Fruit fly (Drosophila melanogaster) whole organism, embryonic: ENCODE data around the gene CG10477.

ENCODE experiments used
- B-H1 ChIP-seq: fragments of 200-800 bp; sonication (Bioruptor generic); IDR thresholded peaks from 3 replicates; pipeline ENCODE4 v1.3.6; 2022; ENCODE audit warnings: missing biosample characterization, missing genetic modification characterization
- CG10209 ChIP-seq: fragments of 200-800 bp; sonication (Bioruptor generic); optimal IDR thresholded peaks from 3 replicates; lab custom pipeline; 2017; ENCODE audit warnings: missing biosample characterization, mild to moderate bottlenecking, missing genetic modification characterization, missing genetic modification reagents
- CG10654 ChIP-seq: fragments of 200-800 bp; sonication (Bioruptor generic); optimal IDR thresholded peaks from 2 replicates; lab custom pipeline; 2016; ENCODE audit warnings: missing biosample characterization, missing genetic modification characterization
- CG12659 ChIP-seq: fragments of 200-800 bp; sonication (Bioruptor generic); optimal IDR thresholded peaks from 3 replicates; lab custom pipeline; 2017; ENCODE audit warnings: mild to moderate bottlenecking, missing biosample characterization, missing genetic modification reagents, missing genetic modification characterization
- CG12942 ChIP-seq: fragments of 200-800 bp; sonication (Bioruptor generic); optimal IDR thresholded peaks from 3 replicates; lab custom pipeline; 2016; ENCODE audit warnings: missing biosample characterization, missing genetic modification characterization
- CG15073 ChIP-seq: fragments of 200-800 bp; sonication (Bioruptor generic); optimal IDR thresholded peaks from 2 replicates; lab custom pipeline; 2016; ENCODE audit warnings: missing biosample characterization, missing genetic modification characterization
- CG17802 ChIP-seq: fragments of 200-800 bp; sonication (Bioruptor generic); optimal IDR thresholded peaks from 2 replicates; lab custom pipeline; 2018; ENCODE audit warnings: missing biosample characterization, mild to moderate bottlenecking, missing genetic modification characterization, moderate library complexity
- CG17912 ChIP-seq: fragments of 200-800 bp; sonication (Bioruptor generic); optimal IDR thresholded peaks from 2 replicates; lab custom pipeline; 2018; ENCODE audit warnings: missing biosample characterization, mild to moderate bottlenecking, missing genetic modification characterization
- CG2889 ChIP-seq: fragments of 200-800 bp; sonication (Bioruptor generic); IDR thresholded peaks from 3 replicates; pipeline ENCODE4 v1.3.6; 2022; ENCODE audit warnings: missing biosample characterization, missing genetic modification characterization
- CG31224 ChIP-seq: fragments of 200-800 bp; sonication (Bioruptor generic); IDR thresholded peaks from 2 replicates; pipeline ENCODE4 v1.3.6; 2022; ENCODE audit warnings: missing biosample characterization, missing genetic modification characterization
- CG3163 ChIP-seq: fragments of 200-800 bp; sonication (Bioruptor generic); optimal IDR thresholded peaks from 3 replicates; lab custom pipeline; 2016; ENCODE audit warnings: missing biosample characterization, missing genetic modification characterization
- CG32532 ChIP-seq: fragments of 200-800 bp; sonication (Bioruptor generic); IDR thresholded peaks from 2 replicates; pipeline ENCODE4 v1.3.6; 2022; ENCODE audit warnings: missing biosample characterization, missing genetic modification characterization
- CG7357 ChIP-seq: fragments of 200-800 bp; sonication (Bioruptor generic); IDR thresholded peaks from 3 replicates; pipeline ENCODE4 v1.3.6; 2022; ENCODE audit warnings: missing biosample characterization, missing genetic modification characterization
- CG7839 ChIP-seq: fragments of 200-800 bp; sonication (Bioruptor generic); optimal IDR thresholded peaks from 3 replicates; lab custom pipeline; 2018; ENCODE audit warnings: missing biosample characterization, mild to moderate bottlenecking, missing genetic modification characterization, moderate library complexity
- CG9609 ChIP-seq: fragments of 200-800 bp; sonication (Bioruptor generic); optimal IDR thresholded peaks from 3 replicates; lab custom pipeline; 2016; ENCODE audit warnings: missing biosample characterization, missing genetic modification characterization
- D ChIP-seq, 2 experiments: fragments of 200-800 bp in 1 of 2; fragments of >200 bp in 1 of 2; sonication (Bioruptor generic) in 1 of 2; optimal IDR thresholded peaks; 2 replicates in 1 of 2; 3 replicates in 1 of 2; lab custom pipeline; 2017; ENCODE audit warnings: mild to moderate bottlenecking in 1 of 2, missing biosample characterization in 1 of 2, missing genetic modification characterization in 1 of 2, missing genetic modification reagents in 1 of 2
- D19A ChIP-seq: fragments of 200-800 bp; optimal IDR thresholded peaks from 3 replicates; lab custom pipeline; 2019; ENCODE audit warnings: missing biosample characterization, mild to moderate bottlenecking, missing genetic modification characterization, moderate library complexity
- Dfd ChIP-seq, 2 experiments: fragments of >200 bp; optimal IDR thresholded peaks; 2 replicates each; lab custom pipeline; 2017; ENCODE audit warnings: missing biosample characterization in 2 of 2, missing genetic modification characterization in 2 of 2
- HLHmδ ChIP-seq: fragments of 200-800 bp; sonication (Bioruptor generic); optimal IDR thresholded peaks from 2 replicates; lab custom pipeline; 2018; ENCODE audit warnings: missing biosample characterization, mild to moderate bottlenecking, missing genetic modification characterization, moderate library complexity
- Lpt ChIP-seq: fragments of >200 bp; optimal IDR thresholded peaks from 2 replicates; lab custom pipeline; 2018; ENCODE audit warnings: missing biosample characterization, missing genetic modification characterization
- Meics ChIP-seq: fragments of 200-800 bp; sonication (Bioruptor generic); optimal IDR thresholded peaks from 2 replicates; lab custom pipeline; 2017; ENCODE audit warnings: missing biosample characterization, mild to moderate bottlenecking, missing genetic modification characterization
- NC2α ChIP-seq: fragments of 200-800 bp; sonication (Bioruptor generic); optimal IDR thresholded peaks from 2 replicates; lab custom pipeline; 2016; ENCODE audit warnings: missing biosample characterization, missing genetic modification characterization
- NFAT ChIP-seq: fragments of 200-800 bp; sonication (Bioruptor generic); IDR thresholded peaks from 2 replicates; pipeline ENCODE4 v1.3.6; 2022; ENCODE audit warnings: missing biosample characterization, missing genetic modification characterization
- Nf-YB ChIP-seq: fragments of 200-800 bp; sonication (Bioruptor generic); optimal IDR thresholded peaks from 3 replicates; lab custom pipeline; 2019; ENCODE audit warnings: missing biosample characterization, mild to moderate bottlenecking, missing genetic modification characterization, moderate library complexity
- NfI ChIP-seq: fragments of 200-800 bp; sonication (Bioruptor generic); optimal IDR thresholded peaks from 3 replicates; lab custom pipeline; 2018; ENCODE audit warnings: missing biosample characterization, mild to moderate bottlenecking, missing genetic modification characterization, moderate library complexity
- corto ChIP-seq: fragments of 200-800 bp; sonication (Bioruptor generic); optimal IDR thresholded peaks from 2 replicates; lab custom pipeline; 2016; ENCODE audit warnings: missing biosample characterization, mild to moderate bottlenecking, missing genetic modification characterization, moderate library complexity
- crol ChIP-seq: fragments of 200-800 bp; sonication (Bioruptor generic); IDR thresholded peaks from 2 replicates; pipeline ENCODE4 v1.3.6; 2022; ENCODE audit warnings: missing biosample characterization, missing genetic modification characterization
- disco-r ChIP-seq: fragments of 200-800 bp; sonication (Bioruptor generic); optimal IDR thresholded peaks from 2 replicates; lab custom pipeline; 2016; ENCODE audit warnings: missing biosample characterization, missing genetic modification characterization
- dmrt99B ChIP-seq: fragments of 200-800 bp; sonication (Bioruptor generic); optimal IDR thresholded peaks from 2 replicates; lab custom pipeline; 2018; ENCODE audit warnings: missing biosample characterization, mild to moderate bottlenecking, missing genetic modification characterization, moderate library complexity
- dpn ChIP-seq, 2 experiments: fragments of 200-800 bp; sonication (Bioruptor generic); optimal IDR thresholded peaks; 3 replicates each; lab custom pipeline; 2016; ENCODE audit warnings: missing biosample characterization in 2 of 2, missing genetic modification characterization in 2 of 2
- esg ChIP-seq: fragments of 200-800 bp; sonication (Bioruptor generic); conservative IDR thresholded peaks from 2 replicates; pipeline ENCODE4 v1.3.6; 2022; ENCODE audit warnings: missing biosample characterization, missing genetic modification characterization
- ewg ChIP-seq: fragments of 200-800 bp; sonication (Bioruptor generic); optimal IDR thresholded peaks from 3 replicates; lab custom pipeline; 2017; ENCODE audit warnings: mild to moderate bottlenecking, missing biosample characterization, missing genetic modification reagents, missing genetic modification characterization
- fd3F ChIP-seq: fragments of 200-800 bp; sonication (Bioruptor generic); optimal IDR thresholded peaks from 2 replicates; lab custom pipeline; 2018; ENCODE audit warnings: missing biosample characterization, mild to moderate bottlenecking, missing genetic modification characterization, moderate library complexity
- gcm ChIP-seq: fragments of 200-800 bp; sonication (Bioruptor generic); optimal IDR thresholded peaks from 2 replicates; lab custom pipeline; 2019; ENCODE audit warnings: missing biosample characterization, mild to moderate bottlenecking, missing genetic modification characterization, moderate library complexity
- gsb-n ChIP-seq: fragments of 200-800 bp; sonication (Bioruptor generic); optimal IDR thresholded peaks from 3 replicates; lab custom pipeline; 2018; ENCODE audit warnings: missing biosample characterization, mild to moderate bottlenecking, missing genetic modification characterization
- her ChIP-seq: fragments of 200-800 bp; sonication (Bioruptor generic); optimal IDR thresholded peaks from 2 replicates; lab custom pipeline; 2016; ENCODE audit warnings: missing biosample characterization, missing genetic modification characterization
- hkb ChIP-seq, 2 experiments: fragments of 200-800 bp in 1 of 2; fragments of >200 bp in 1 of 2; sonication (Bioruptor generic) in 1 of 2; IDR thresholded peaks in 1 of 2; optimal IDR thresholded peaks in 1 of 2; 2 replicates each; pipeline versions ENCODE4 v1.3.6 to Lab custom; 2017 to 2022; ENCODE audit warnings: missing biosample characterization in 1 of 2, missing genetic modification characterization in 1 of 2
- insv ChIP-seq, 2 experiments: fragments of 200-800 bp; sonication (Bioruptor generic); optimal IDR thresholded peaks; 3 replicates each; lab custom pipeline; 2016 to 2018; ENCODE audit warnings: missing biosample characterization in 2 of 2, missing genetic modification characterization in 2 of 2
- lov ChIP-seq, 2 experiments: fragments of 200-800 bp in 1 of 2; fragments of >200 bp in 1 of 2; sonication (Bioruptor generic) in 1 of 2; IDR thresholded peaks in 1 of 2; optimal IDR thresholded peaks in 1 of 2; 2 replicates in 1 of 2; 3 replicates in 1 of 2; pipeline versions ENCODE4 v1.3.6 to Lab custom; 2017 to 2022; ENCODE audit warnings: missing biosample characterization in 1 of 2, missing genetic modification characterization in 1 of 2
- nerfin-2 ChIP-seq: fragments of 200-800 bp; sonication (Bioruptor generic); IDR thresholded peaks from 2 replicates; pipeline ENCODE4 v1.3.6; 2022; ENCODE audit warnings: missing biosample characterization, missing genetic modification characterization; ENCODE audit not compliant: partially characterized antibody
- nmo ChIP-seq: fragments of 200-800 bp; sonication (Bioruptor generic); optimal IDR thresholded peaks from 2 replicates; lab custom pipeline; 2018; ENCODE audit warnings: missing biosample characterization, mild to moderate bottlenecking, missing genetic modification characterization, moderate library complexity
- pzg ChIP-seq: fragments of 200-800 bp; sonication (Bioruptor generic); optimal IDR thresholded peaks from 3 replicates; lab custom pipeline; 2018; ENCODE audit warnings: missing biosample characterization, mild to moderate bottlenecking, missing genetic modification characterization, moderate library complexity
- schlank ChIP-seq: fragments of 200-800 bp; sonication (Bioruptor generic); optimal IDR thresholded peaks from 2 replicates; lab custom pipeline; 2018; ENCODE audit warnings: missing biosample characterization, mild to moderate bottlenecking, missing genetic modification characterization
- scrt ChIP-seq: fragments of 200-800 bp; sonication (Bioruptor generic); optimal IDR thresholded peaks from 2 replicates; lab custom pipeline; 2018; ENCODE audit warnings: missing biosample characterization, mild to moderate bottlenecking, missing genetic modification characterization, moderate library complexity
- shn ChIP-seq: fragments of 200-800 bp; sonication (Bioruptor generic); optimal IDR thresholded peaks from 3 replicates; lab custom pipeline; 2016; ENCODE audit warnings: missing biosample characterization, missing genetic modification characterization
- ttk ChIP-seq: fragments of 200-800 bp; sonication (Bioruptor generic); IDR thresholded peaks from 2 replicates; pipeline ENCODE4 v2.1.2; 2022; ENCODE audit warnings: missing biosample characterization, missing genetic modification characterization
- zf30C ChIP-seq: fragments of 200-800 bp; sonication (Bioruptor generic); optimal IDR thresholded peaks from 3 replicates; lab custom pipeline; 2018; ENCODE audit warnings: missing biosample characterization, mild to moderate bottlenecking, missing genetic modification characterization

Gene CG10477

DNA sequence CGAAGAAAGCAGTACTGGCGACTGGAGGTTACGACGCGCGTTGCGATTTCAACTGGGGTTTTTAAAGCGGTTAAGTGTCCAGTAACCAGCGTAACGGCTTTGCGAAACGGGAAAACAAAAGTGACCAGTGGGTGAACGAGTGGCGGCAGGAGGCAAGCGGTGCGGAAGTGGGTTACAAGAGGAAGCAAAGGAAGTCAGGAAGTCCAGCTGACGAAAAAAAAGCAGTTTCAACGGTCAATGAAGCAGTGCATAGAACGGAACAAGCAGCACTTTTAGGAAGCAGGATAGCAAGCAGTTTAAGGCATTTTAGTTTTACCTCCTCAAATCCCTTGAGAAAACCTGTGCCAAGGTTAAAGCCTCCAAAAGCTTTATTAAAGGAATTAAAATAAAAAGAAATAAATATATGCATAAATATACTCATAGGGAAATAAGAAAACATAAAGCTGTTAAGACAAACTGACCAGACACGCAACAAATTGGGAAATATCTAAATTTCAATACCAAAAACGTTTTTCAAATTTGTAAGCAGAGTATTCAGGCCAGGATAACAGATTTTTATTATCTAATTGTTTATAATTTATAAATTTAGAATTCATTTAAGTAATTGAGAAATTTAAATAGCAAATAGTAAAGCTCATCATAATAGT is 24.8 kb upstream of the CG10477 start, which contains the start of gene CG6592 (continued):
- TF ChIP-seq CG12659 (GFP tag; lab: Kevin White, UChicago) (no peak), gcm (GFP tag; lab: Kevin White, UChicago) (no peak), nmo (peak; percentile 59), gsb-n (no peak), insv (GFP tag; optimal IDR thresholded peaks at IDR 0.05; lab: Kevin White, UChicago) (peak in 1 of 2 experiments; percentile 22), CG7839 (tag; lab: Kevin White, UChicago) (peak; percentile 49), CG2889 (GFP tag; lab: Robert Waterston, UW) (no peak)

DNA sequence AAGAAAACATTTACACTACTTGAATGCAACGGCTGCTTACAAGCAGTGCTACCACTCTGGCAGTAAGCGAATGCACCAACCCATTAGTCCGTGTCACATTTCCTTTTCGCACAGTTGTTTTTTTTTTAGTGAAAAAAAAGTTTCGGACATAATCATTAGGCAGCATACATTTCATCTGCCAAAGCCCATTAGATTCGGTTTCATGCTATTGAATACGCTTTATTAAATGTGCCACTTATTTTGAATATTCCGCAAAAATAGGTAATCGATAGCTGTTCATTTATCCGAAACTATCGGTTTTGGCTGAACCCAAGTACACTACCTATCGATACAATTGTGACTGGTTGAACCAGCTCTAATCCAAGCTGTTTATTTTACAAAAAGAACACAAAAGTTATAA is 20.4 kb upstream of the CG10477 start, which contains the start of gene tant:
Gene tant (plus strand): TSS at position 334 of the 400 bp plus-strand sequence.
- TF ChIP-seq D (optimal IDR thresholded peaks at IDR 0.05; lab: Kevin White, UChicago): no peak
- no peak for TF ChIP-seq D (GFP tag; optimal IDR thresholded peaks at IDR 0.05; lab: Kevin White, UChicago)
- TF ChIP-seq disco-r (GFP tag; lab: Kevin White, UChicago): no peak
- TF ChIP-seq HLHmδ: no peak
- peak; percentile 82 for TF ChIP-seq nerfin-2 (GFP tag; lab: Robert Waterston, UW)
- peak; percentile 7 for TF ChIP-seq ewg (GFP tag; lab: Kevin White, UChicago)
- TF ChIP-seq NfI: no peak
- no peak for TF ChIP-seq her (GFP tag; lab: Kevin White, UChicago)
- no peak for TF ChIP-seq CG17912 (GFP tag; lab: Kevin White, UChicago)
- no peak for TF ChIP-seq CG31224 (GFP tag; lab: Robert Waterston, UW)
- peak; percentile 81 for TF ChIP-seq hkb (optimal IDR thresholded peaks at IDR 0.05; lab: Kevin White, UChicago)
- no peak for TF ChIP-seq hkb (GFP tag; IDR thresholded peaks at IDR 0.05; lab: Robert Waterston, UW)
- TF ChIP-seq Dfd (GFP tag; optimal IDR thresholded peaks at IDR 0.05; lab: Kevin White, UChicago): no peak
- TF ChIP-seq lov (optimal IDR thresholded peaks at IDR 0.05; lab: Kevin White, UChicago): no peak
- TF ChIP-seq lov (GFP tag; IDR thresholded peaks at IDR 0.05; lab: Robert Waterston, UW): no peak
- peak; percentile 23 for TF ChIP-seq CG9609
- TF ChIP-seq corto (GFP tag; lab: Kevin White, UChicago): no peak
- TF ChIP-seq CG10209: no peak
- no peak for TF ChIP-seq dmrt99B (tag; lab: Kevin White, UChicago)
- TF ChIP-seq CG3163 (GFP tag; lab: Kevin White, UChicago): no peak
- no peak for TF ChIP-seq Lpt (GFP tag; lab: Kevin White, UChicago)
- TF ChIP-seq CG7357 (GFP tag; lab: Robert Waterston, UW): no peak
- TF ChIP-seq D19A (tag; lab: Kevin White, UChicago): no peak
- TF ChIP-seq zf30C (GFP tag; lab: Kevin White, UChicago): no peak
- TF ChIP-seq NC2α (GFP tag; lab: Kevin White, UChicago): no peak
- TF ChIP-seq dpn (GFP tag; optimal IDR thresholded peaks at IDR 0.05; lab: Kevin White, UChicago): peak in 1 of 2 experiments; percentile 17
- no peak for TF ChIP-seq CG12942 (GFP tag; lab: Kevin White, UChicago)
- TF ChIP-seq scrt (GFP tag; lab: Kevin White, UChicago): no peak
- peak; percentile 20 for TF ChIP-seq CG7839 (tag; lab: Kevin White, UChicago)
- peak; percentile 16 for TF ChIP-seq shn (GFP tag; lab: Kevin White, UChicago)
- TF ChIP-seq pzg (GFP tag; lab: Kevin White, UChicago): peak; percentile 76
- no peak for TF ChIP-seq CG32532 (GFP tag; lab: Robert Waterston, UW)
- TF ChIP-seq CG15073 (GFP tag; lab: Kevin White, UChicago): no peak
- TF ChIP-seq Nf-YB: peak; percentile 87
- TF ChIP-seq esg (GFP tag; lab: Robert Waterston, UW): no peak
- no peak for TF ChIP-seq B-H1 (GFP tag; lab: Robert Waterston, UW)
- no peak for TF ChIP-seq NFAT (GFP tag; lab: Robert Waterston, UW)
- no peak for TF ChIP-seq CG17802 (tag; lab: Kevin White, UChicago)
- TF ChIP-seq fd3F (GFP tag; lab: Kevin White, UChicago): no peak
- no peak for TF ChIP-seq Meics
- no peak for TF ChIP-seq schlank (tag; lab: Kevin White, UChicago)
- TF ChIP-seq ttk: no peak
- TF ChIP-seq CG10654 (GFP tag; lab: Kevin White, UChicago): no peak
- TF ChIP-seq crol (GFP tag; lab: Robert Waterston, UW): no peak
